Worm (Caenorhabditis elegans): ENCODE results near the gene F43G6.4.
A peak's percentile ranks its signal among the peaks of the same experiment; 100 is the strongest.

Gene F43G6.4

ce11 chrII:11790458-11790857, at the start of gene F43G6.4:
Gene F43G6.4, plus strand, starts transcription at chrII:11790758.
- TF ChIP-seq irx-1 (tag; optimal IDR thresholded peaks at IDR 0.05), result no peak
- TF ChIP-seq ceh-90 (tag; optimal IDR thresholded peaks at IDR 0.05), result no peak
- TF ChIP-seq ceh-88 (GFP tag; IDR thresholded peaks at IDR 0.05), result no peak
- no peak for TF ChIP-seq nhr-84 (tag; optimal IDR thresholded peaks at IDR 0.05)
- TF ChIP-seq nhr-76 (tag; optimal IDR thresholded peaks at IDR 0.05), result no peak
- no peak for TF ChIP-seq nhr-90 (tag; optimal IDR thresholded peaks at IDR 0.05; ENCODE audit: poor library complexity)
- TF ChIP-seq isw-1 (GFP tag; IDR thresholded peaks at IDR 0.05), result no peak
- no peak for TF ChIP-seq alr-1 (tag; optimal IDR thresholded peaks at IDR 0.05; ENCODE audit: borderline replicate concordance)
- no peak for TF ChIP-seq swsn-7 (tag; optimal IDR thresholded peaks at IDR 0.05)
- no peak for TF ChIP-seq nhr-85 (tag)
- TF ChIP-seq sptf-1 (tag; optimal IDR thresholded peaks at IDR 0.05), result no peak
- TF ChIP-seq snpc-4 (tag; optimal IDR thresholded peaks at IDR 0.05), result no peak
- no peak for TF ChIP-seq mep-1 (tag; optimal IDR thresholded peaks at IDR 0.05)
- no peak for TF ChIP-seq nhr-47 (tag; optimal IDR thresholded peaks at IDR 0.05)
- no peak for TF ChIP-seq nhr-28 (tag; optimal IDR thresholded peaks at IDR 0.05)
- TF ChIP-seq ztf-11 (tag; optimal IDR thresholded peaks at IDR 0.05), result no peak
- TF ChIP-seq fos-1 (tag; optimal IDR thresholded peaks at IDR 0.05), result no peak

ce11 chrII:11742320-11742719, 48.2 kb upstream of the F43G6.4 start:
- no peak for TF ChIP-seq hlh-4 (tag; optimal IDR thresholded peaks at IDR 0.05)

- TF ChIP-seq tbx-2 (tag; optimal IDR thresholded peaks at IDR 0.05) (peak; percentile 80), swsn-7 (tag; optimal IDR thresholded peaks at IDR 0.05) (peak; percentile 72), sox-4 (tag; optimal IDR thresholded peaks at IDR 0.05) (peak; percentile 48), fos-1 (tag; optimal IDR thresholded peaks at IDR 0.05) (peak; percentile 39), fkh-4 (tag; optimal IDR thresholded peaks at IDR 0.05; ENCODE audit: borderline replicate concordance) (no peak), lin-35 (GFP tag; optimal IDR thresholded peaks at IDR 0.05) (peak in 1 of 2 experiments; percentile 41), nhr-76 (tag; optimal IDR thresholded peaks at IDR 0.05) (no peak), mab-9 (GFP tag; IDR thresholded peaks at IDR 0.05) (peak; percentile 72), tlp-1 (tag; optimal IDR thresholded peaks at IDR 0.05) (no peak), mef-2 (tag; optimal IDR thresholded peaks at IDR 0.05) (peak; percentile 56), ama-1 (optimal IDR thresholded peaks at IDR 0.05) (no peak), nhr-47 (tag; optimal IDR thresholded peaks at IDR 0.05) (peak; percentile 77), nhr-77 (tag; optimal IDR thresholded peaks at IDR 0.05) (peak; percentile 70), xbp-1 (tag; optimal IDR thresholded peaks at IDR 0.05) (peak; percentile 42), ztf-4 (tag; optimal IDR thresholded peaks at IDR 0.05) (peak; percentile 31), vab-15 (tag; optimal IDR thresholded peaks at IDR 0.05) (no peak), egl-27 (tag; optimal IDR thresholded peaks at IDR 0.05) (no peak), lir-3 (tag; optimal IDR thresholded peaks at IDR 0.05; ENCODE audit: poor library complexity) (peak; percentile 55), nhr-90 (tag; optimal IDR thresholded peaks at IDR 0.05; ENCODE audit: poor library complexity) (no peak), isw-1 (GFP tag; IDR thresholded peaks at IDR 0.05) (peak; percentile 39), ztf-11 (tag; optimal IDR thresholded peaks at IDR 0.05) (peak in 1 of 2 experiments; percentile 70), fkh-8 (tag; optimal IDR thresholded peaks at IDR 0.05) (peak; percentile 92), fkh-10 (GFP tag; optimal IDR thresholded peaks at IDR 0.05) (peak; percentile 71), mep-1 (tag; optimal IDR thresholded peaks at IDR 0.05) (no peak), pax-3 (tag; optimal IDR thresholded peaks at IDR 0.05) (peak; percentile 74), snpc-4 (tag; optimal IDR thresholded peaks at IDR 0.05) (peak; percentile 42), jun-1 (tag; optimal IDR thresholded peaks at IDR 0.05) (peak; percentile 43), unc-86 (tag; optimal IDR thresholded peaks at IDR 0.05) (peak; percentile 81), lin-14 (GFP tag; optimal IDR thresholded peaks at IDR 0.05) (peak; percentile 93), nhr-20 (tag; optimal IDR thresholded peaks at IDR 0.05) (peak; percentile 41), nhr-71 (tag; optimal IDR thresholded peaks at IDR 0.05) (peak; percentile 83), zag-1 (tag; optimal IDR thresholded peaks at IDR 0.05) (no peak), dpl-1 (GFP tag; optimal IDR thresholded peaks at IDR 0.05) (peak in 1 of 3 experiments; percentile 7), sup-37 (GFP tag; optimal IDR thresholded peaks at IDR 0.05) (no peak), lin-39 (tag; optimal IDR thresholded peaks at IDR 0.05) (no peak), ceh-8 (GFP tag; optimal IDR thresholded peaks at IDR 0.05) (peak; percentile 89), ceh-82 (tag; optimal IDR thresholded peaks at IDR 0.05) (peak; percentile 42 to 78 (median 70)), nhr-19 (GFP tag; conservative IDR thresholded peaks at IDR 0.05) (peak; percentile 43)
Observed at ce11 chrII:11746782-11747288, 43.7 kb upstream of the F43G6.4 start.

Data from whole organism, L1 larva.